Worm (Caenorhabditis elegans): Measurements from ENCODE around the gene Y39B6A.43.
A peak's percentile ranks its signal among the peaks of the same experiment; 100 is the strongest.

DNA sequence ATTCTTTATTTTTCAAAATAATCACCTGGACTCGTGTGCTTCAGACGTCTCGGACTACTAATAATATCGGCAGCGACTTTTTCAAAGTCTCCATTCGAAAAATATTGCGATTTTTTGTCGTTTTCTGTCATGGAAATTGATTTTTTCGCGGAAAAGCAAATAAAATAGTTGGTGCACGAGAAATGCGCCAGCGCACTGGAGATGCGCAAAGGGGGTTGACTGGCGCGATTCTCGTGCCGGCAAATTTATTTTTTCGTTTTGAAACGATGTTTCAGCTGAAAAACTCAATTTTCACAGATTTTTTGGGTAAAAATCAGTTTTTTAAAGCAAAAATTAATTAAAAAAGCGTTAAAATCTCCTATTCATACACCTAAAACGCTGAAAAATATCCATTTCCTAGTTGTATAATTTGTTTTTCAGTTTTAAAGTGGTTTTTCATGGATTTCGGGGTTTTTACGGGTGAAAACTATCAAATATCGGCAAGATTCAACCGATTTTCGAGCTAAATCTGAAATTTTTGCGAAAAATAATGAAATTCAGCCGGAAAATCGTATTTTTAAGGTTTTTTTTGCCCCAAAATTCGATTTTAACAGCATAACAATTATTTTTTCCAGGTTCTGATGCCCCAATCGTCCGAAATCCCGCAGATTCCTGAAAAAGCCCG lies 22.7 kb upstream of the Y39B6A.43 start, which contains the start of the genes reps-1 and Y39B6A.37:
- TF ChIP-seq ceh-82 (tag; optimal IDR thresholded peaks at IDR 0.05) (no peak), dve-1 (tag; optimal IDR thresholded peaks at IDR 0.05; ENCODE audit: insufficient read depth) (peak; percentile 72), zip-11 (GFP tag; IDR thresholded peaks at IDR 0.05) (no peak), spr-3 (GFP tag; optimal IDR thresholded peaks at IDR 0.05) (peak; percentile 13), php-3 (GFP tag; IDR thresholded peaks at IDR 0.05) (no peak), dpl-1 (GFP tag; optimal IDR thresholded peaks at IDR 0.05) (peak; percentile 75), nhr-237 (tag; optimal IDR thresholded peaks at IDR 0.05) (no peak), aly-2 (tag; optimal IDR thresholded peaks at IDR 0.05) (no peak), snpc-4 (tag; optimal IDR thresholded peaks at IDR 0.05) (no peak), dmd-9 (GFP tag; IDR thresholded peaks at IDR 0.05) (peak; percentile 81), skn-1 (tag; optimal IDR thresholded peaks at IDR 0.05) (no peak), attf-4 (tag; optimal IDR thresholded peaks at IDR 0.05) (no peak), T26A8.4 (GFP tag; IDR thresholded peaks at IDR 0.05) (peak; percentile 75), ama-1 (optimal IDR thresholded peaks at IDR 0.05) (no peak)

All from whole organism, L4 larva.